Fruit fly (Drosophila melanogaster): ENCODE results near the gene CG11755.

Gene CG11755

DNA sequence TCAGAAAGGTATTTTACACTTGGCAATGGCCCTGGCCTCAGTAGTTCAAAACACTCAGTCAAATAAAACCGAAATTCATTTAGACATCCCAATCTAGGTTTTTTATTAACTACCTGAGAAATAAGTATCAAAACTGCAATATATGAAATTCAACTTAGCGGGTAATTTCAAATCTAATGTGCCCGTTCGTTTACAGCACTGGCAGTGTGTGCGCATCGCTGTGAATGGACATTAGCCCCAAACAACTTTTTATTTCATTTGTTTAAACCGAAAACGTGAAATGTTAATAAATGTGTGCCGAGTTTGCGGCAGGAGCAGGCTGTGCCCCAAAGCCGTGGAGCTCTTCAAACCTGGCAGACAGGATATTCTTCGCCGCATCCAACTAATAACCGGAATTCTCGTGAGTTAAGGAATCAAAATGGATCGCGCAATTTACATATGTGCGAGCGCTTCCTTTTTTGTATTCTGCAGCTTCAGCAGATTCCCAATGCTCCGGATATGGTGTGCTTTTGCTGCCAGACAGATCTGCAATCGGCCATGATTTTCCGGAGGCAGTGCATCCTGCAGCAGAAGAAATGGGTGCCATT is 46.3 kb downstream of the CG11755 start, which contains the start of gene nom:
nom (plus strand) TSS at position 213 of the 587 bp plus-strand sequence.
- TF ChIP-seq CG8159 (tag; optimal IDR thresholded peaks at IDR 0.05) (no peak), fd96Ca (GFP tag; IDR thresholded peaks at IDR 0.05) (no peak), CG17806 (tag; optimal IDR thresholded peaks at IDR 0.05) (no peak), CG34367 (tag; optimal IDR thresholded peaks at IDR 0.05) (no peak), EcR (GFP tag; optimal IDR thresholded peaks at IDR 0.05) (no peak), Ets98B (GFP tag; IDR thresholded peaks at IDR 0.05) (no peak), gl (tag; optimal IDR thresholded peaks at IDR 0.05) (no peak), CG32121 (GFP tag; IDR thresholded peaks at IDR 0.05) (no peak), CG13204 (GFP tag; optimal IDR thresholded peaks at IDR 0.05) (no peak), CG15710 (tag; optimal IDR thresholded peaks at IDR 0.05) (no peak), CG9948 (tag; optimal IDR thresholded peaks at IDR 0.05) (no peak)

DNA sequence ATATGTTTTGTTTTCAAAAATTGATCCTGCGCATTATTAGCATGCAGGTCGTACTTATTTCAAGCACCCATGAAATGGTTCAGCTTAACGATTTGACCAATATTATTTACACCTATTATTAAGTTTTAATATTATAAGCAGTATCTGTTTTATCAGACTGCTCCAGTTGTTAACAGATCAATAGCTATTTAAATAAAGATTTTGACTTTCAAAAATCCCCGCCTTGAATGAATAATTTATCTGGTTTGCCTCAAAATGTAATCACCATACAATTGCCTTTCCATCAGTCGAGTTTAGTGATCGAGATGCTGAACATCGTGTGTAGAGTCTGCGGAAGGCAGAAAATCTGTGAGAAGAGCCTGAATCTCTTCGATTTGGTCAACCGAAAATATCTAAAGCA is 48.5 kb downstream of the CG11755 start, which contains the start of gene ouib:
ouib (plus strand) TSS at position 301 of the 400 bp plus-strand sequence.
- TF ChIP-seq Snoo (tag; optimal IDR thresholded peaks at IDR 0.05): no peak
- TF ChIP-seq CG12605 (GFP tag; IDR thresholded peaks at IDR 0.05): no peak
- TF ChIP-seq Ets98B (GFP tag; IDR thresholded peaks at IDR 0.05): no peak
- no peak for TF ChIP-seq CG10348 (GFP tag; IDR thresholded peaks at IDR 0.05)
- no peak for TF ChIP-seq CG9948 (tag; optimal IDR thresholded peaks at IDR 0.05)
- TF ChIP-seq CG8159 (tag; optimal IDR thresholded peaks at IDR 0.05): no peak
- no peak for TF ChIP-seq gl (tag; optimal IDR thresholded peaks at IDR 0.05)
- no peak for TF ChIP-seq CG13204 (GFP tag; optimal IDR thresholded peaks at IDR 0.05)
- no peak for TF ChIP-seq CG15710 (tag; optimal IDR thresholded peaks at IDR 0.05)
- TF ChIP-seq CG17806 (tag; optimal IDR thresholded peaks at IDR 0.05): no peak
- no peak for TF ChIP-seq EcR (GFP tag; optimal IDR thresholded peaks at IDR 0.05)
- no peak for TF ChIP-seq rn (GFP tag; IDR thresholded peaks at IDR 0.05)
- no peak for TF ChIP-seq fd96Ca (GFP tag; IDR thresholded peaks at IDR 0.05)
- no peak for TF ChIP-seq CG8301 (tag; optimal IDR thresholded peaks at IDR 0.05)
- no peak for TF ChIP-seq Pif1A (GFP tag; optimal IDR thresholded peaks at IDR 0.05)
- no peak for TF ChIP-seq CG34367 (tag; optimal IDR thresholded peaks at IDR 0.05)
- no peak for TF ChIP-seq CG4496 (GFP tag; IDR thresholded peaks at IDR 0.05)
- no peak for TF ChIP-seq CG32121 (GFP tag; IDR thresholded peaks at IDR 0.05)
- no peak for TF ChIP-seq Pif1B (GFP tag; optimal IDR thresholded peaks at IDR 0.05)

DNA sequence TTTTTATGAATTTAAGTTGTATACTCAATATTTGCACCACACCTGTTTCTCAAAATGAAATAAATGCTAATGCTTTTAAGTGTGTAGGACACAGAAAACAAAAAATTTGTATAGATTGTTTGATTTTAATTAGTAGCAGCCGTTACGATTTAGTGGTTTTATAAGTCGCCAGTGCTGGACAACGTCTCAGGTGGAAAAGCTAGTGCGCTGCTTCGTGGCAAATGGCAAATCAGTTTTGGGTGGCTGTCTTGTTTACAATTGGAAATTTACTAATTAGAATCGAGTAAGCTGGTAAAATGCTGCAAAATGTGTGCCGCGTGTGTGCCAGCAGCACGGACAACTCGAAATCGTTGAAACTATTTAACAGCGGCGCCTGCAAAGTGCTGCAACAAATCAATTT is 49.9 kb downstream of the CG11755 start, which contains the start of gene CG8159:
CG8159 (plus strand) TSS at position 223 of the 400 bp plus-strand sequence.
- no peak for TF ChIP-seq CG8301 (tag; optimal IDR thresholded peaks at IDR 0.05)
- TF ChIP-seq CG14655 (GFP tag; optimal IDR thresholded peaks at IDR 0.05): no peak
- TF ChIP-seq gl (tag; optimal IDR thresholded peaks at IDR 0.05): no peak
- no peak for TF ChIP-seq Pif1A (GFP tag; optimal IDR thresholded peaks at IDR 0.05)
- no peak for TF ChIP-seq CG12605 (GFP tag; IDR thresholded peaks at IDR 0.05)
- TF ChIP-seq CG13204 (GFP tag; optimal IDR thresholded peaks at IDR 0.05): no peak
- TF ChIP-seq CG8159 (tag; optimal IDR thresholded peaks at IDR 0.05): no peak
- TF ChIP-seq CG10348 (GFP tag; IDR thresholded peaks at IDR 0.05): no peak
- TF ChIP-seq rn (GFP tag; IDR thresholded peaks at IDR 0.05): no peak
- no peak for TF ChIP-seq CG9948 (tag; optimal IDR thresholded peaks at IDR 0.05)
- no peak for TF ChIP-seq D1 (tag; optimal IDR thresholded peaks at IDR 0.05)
- TF ChIP-seq CG32121 (GFP tag; IDR thresholded peaks at IDR 0.05): no peak

All from whole organism, pupa.